Worm (Caenorhabditis elegans): ENCODE data around the gene his-61.

- TF ChIP-seq ceh-36 (tag; optimal IDR thresholded peaks at IDR 0.05), result no peak
- TF ChIP-seq hmg-4 (GFP tag; optimal IDR thresholded peaks at IDR 0.05), result no peak
Measured at ce11 chrIV:7497205-7497604, 11.2 kb upstream of the his-61 start.

All from whole organism, early embryonic.